Worm (Caenorhabditis elegans): ENCODE measurements around the gene F20D12.7.

F20D12.7 gene

DNA sequence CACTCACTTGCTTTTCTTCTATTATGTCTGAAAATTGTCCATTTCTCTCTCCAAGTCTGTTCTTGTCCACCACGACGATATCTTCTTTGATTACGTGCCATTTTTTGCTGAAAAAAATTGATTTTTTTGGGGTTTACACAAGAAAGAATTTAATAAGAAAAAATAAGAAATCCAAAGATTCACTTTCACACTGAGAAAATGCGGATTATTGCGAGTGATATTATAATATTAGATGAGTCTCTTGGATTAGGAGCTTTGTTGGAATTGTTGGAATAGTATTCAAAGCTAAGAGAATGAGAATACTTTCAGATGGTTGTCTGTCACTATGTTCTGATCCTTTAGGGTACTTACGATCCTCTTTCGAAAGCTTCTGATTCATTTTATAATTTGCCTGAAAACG lies at the start of gene F20D12.7:
Gene F20D12.7, minus strand, starts transcription at position 101 of the 400 bp plus-strand sequence.
- no peak for TF ChIP-seq unc-62 (GFP tag; optimal IDR thresholded peaks at IDR 0.05)

DNA sequence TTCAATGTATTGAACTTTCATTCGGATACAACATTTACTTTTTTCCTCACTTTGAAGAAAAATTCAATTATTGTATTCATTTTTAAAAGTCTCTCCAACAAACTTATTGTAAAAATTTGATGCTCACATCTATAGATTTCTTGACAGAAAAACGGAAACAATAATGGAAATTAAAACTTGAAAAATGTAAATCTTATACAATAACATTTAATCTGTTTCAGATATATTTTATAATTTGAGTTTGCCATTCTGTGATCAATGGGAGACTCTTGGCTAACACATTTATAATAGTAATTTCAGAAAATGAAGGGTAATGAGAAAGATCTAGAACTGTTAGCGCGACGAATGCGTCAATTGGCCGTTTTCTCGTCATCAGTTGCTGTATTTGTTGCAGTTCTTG lies 49.7 kb upstream of the F20D12.7 start, which contains the start of gene col-115:
Gene col-115, plus strand, starts transcription at position 301 of the 400 bp plus-strand sequence.
- TF ChIP-seq unc-62 (GFP tag; optimal IDR thresholded peaks at IDR 0.05) = no peak

- no peak for TF ChIP-seq unc-62 (GFP tag; optimal IDR thresholded peaks at IDR 0.05)
Measured at ce11 chrIV:7987083-7987482, 48.3 kb upstream of the F20D12.7 start, which contains the start of gene mec-17. mec-17 (minus strand) TSS chrIV:7987183.

ce11 chrIV:7985737-7986136 lies 47.0 kb upstream of the F20D12.7 start:
- TF ChIP-seq unc-62 (GFP tag; optimal IDR thresholded peaks at IDR 0.05) = no peak

- no peak for TF ChIP-seq unc-62 (GFP tag; optimal IDR thresholded peaks at IDR 0.05)
Measured at ce11 chrIV:7983728-7984346, 45.1 kb upstream of the F20D12.7 start.

ce11 chrIV:7983021-7983420 lies 44.3 kb upstream of the F20D12.7 start:
- TF ChIP-seq unc-62 (GFP tag; optimal IDR thresholded peaks at IDR 0.05) = no peak

ce11 chrIV:7982024-7982576 lies 43.4 kb upstream of the F20D12.7 start, which contains the start of gene arf-5:
arf-5 (plus strand) TSS chrIV:7982526.
- no peak for TF ChIP-seq unc-62 (GFP tag; optimal IDR thresholded peaks at IDR 0.05)

ce11 chrIV:7979588-7979987 lies 40.9 kb upstream of the F20D12.7 start, which contains the start of gene unc-24:
unc-24 (plus strand) TSS chrIV:7979870.
- no peak for TF ChIP-seq unc-62 (GFP tag; optimal IDR thresholded peaks at IDR 0.05)

DNA sequence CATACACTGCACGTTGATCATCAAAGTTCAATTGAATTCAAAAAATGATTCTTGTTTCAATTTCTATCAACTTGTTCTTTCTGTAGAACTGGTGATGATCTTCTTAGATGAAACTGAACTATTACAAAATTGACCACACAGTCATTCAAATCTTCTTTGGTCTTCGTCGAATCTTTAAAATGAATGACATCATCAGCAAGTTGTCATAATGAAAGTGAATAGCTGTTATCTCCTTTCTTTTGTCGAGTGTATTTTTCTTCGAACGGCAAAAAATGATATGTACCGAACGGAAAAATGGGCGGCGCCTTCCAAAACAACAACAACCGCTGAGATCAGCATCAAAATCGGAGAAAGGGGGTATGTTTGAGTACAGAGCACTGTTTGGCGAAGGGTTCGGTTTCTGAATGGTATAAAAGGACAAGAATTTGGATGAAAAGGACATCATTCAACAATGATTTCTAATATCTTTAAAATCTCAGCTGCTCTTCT lies 38.8 kb upstream of the F20D12.7 start, which contains the start of gene ora-1:
Gene ora-1, plus strand, starts transcription at position 439 of the 489 bp plus-strand sequence.
- TF ChIP-seq unc-62 (GFP tag; optimal IDR thresholded peaks at IDR 0.05) = no peak

ce11 chrIV:7976210-7976609 lies 37.5 kb upstream of the F20D12.7 start, which contains the start of gene F57H12.6:
F57H12.6 (minus strand) TSS chrIV:7976310.
- TF ChIP-seq unc-62 (GFP tag; optimal IDR thresholded peaks at IDR 0.05) = no peak

- TF ChIP-seq unc-62 (GFP tag; optimal IDR thresholded peaks at IDR 0.05) = no peak
Measured at ce11 chrIV:7967006-7967405, 28.3 kb upstream of the F20D12.7 start, which contains the start of gene F57H12.5. F57H12.5 (plus strand) TSS chrIV:7967306.

- no peak for TF ChIP-seq unc-62 (GFP tag; optimal IDR thresholded peaks at IDR 0.05)
Measured at ce11 chrIV:7961889-7962342, 23.2 kb upstream of the F20D12.7 start.

DNA sequence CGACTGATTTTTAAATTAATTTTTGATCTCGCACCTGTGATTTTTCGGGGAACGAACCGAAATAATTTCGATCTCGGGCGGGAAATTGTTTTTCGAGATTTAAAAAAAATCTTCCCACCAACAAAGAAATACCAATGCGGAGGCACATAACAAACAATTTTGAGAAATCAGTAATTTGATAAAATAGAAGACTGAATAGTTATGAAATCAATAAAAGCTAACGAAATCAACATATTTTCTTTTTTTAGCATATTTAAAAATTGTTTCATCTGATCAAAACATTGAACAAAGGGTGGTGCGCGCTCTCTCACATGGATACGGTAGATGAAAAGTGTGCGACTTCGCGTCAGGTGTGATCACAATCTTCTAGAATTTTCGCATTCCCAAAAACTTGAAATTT lies 19.4 kb upstream of the F20D12.7 start:
- no peak for TF ChIP-seq unc-62 (GFP tag; optimal IDR thresholded peaks at IDR 0.05)

ce11 chrIV:7957504-7957903 lies 18.8 kb upstream of the F20D12.7 start, which contains the start of gene frpr-10:
frpr-10 (plus strand) TSS chrIV:7957804.
- TF ChIP-seq unc-62 (GFP tag; optimal IDR thresholded peaks at IDR 0.05) = no peak

DNA sequence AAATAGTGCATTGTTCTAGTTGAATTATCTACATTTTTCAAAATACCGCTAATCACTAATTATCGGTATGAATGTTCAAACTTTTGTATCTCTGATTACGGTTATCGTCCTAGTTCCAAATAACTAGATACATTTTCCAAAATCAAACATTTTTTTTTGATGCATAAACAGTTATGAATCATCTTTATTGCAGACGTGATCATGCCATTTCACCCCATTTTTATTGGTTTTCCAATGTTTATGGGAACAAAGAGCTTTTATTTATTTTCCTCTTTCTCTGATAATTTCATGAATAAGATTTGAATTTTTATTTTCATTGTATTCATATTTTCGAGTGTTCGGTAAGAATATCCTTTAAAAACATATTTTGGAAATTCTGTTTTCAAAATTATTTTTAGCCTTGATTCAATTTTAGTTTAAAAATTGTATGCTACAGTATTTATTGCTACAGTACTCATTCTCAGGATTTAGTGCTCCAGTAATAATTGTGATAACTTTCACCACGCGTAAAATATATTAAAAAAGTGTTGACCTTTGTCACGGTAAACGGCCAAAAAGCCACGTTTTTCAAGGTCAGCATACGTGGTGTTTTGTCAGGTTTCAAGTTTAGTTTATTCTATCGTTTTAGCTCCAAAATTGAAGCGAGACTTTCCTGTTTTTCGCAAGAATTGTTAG lies 18.0 kb upstream of the F20D12.7 start, which contains the start of gene csr-1:
Gene csr-1, plus strand, starts transcription at position 625 of the 675 bp plus-strand sequence.
- TF ChIP-seq unc-62 (GFP tag; optimal IDR thresholded peaks at IDR 0.05) = no peak

DNA sequence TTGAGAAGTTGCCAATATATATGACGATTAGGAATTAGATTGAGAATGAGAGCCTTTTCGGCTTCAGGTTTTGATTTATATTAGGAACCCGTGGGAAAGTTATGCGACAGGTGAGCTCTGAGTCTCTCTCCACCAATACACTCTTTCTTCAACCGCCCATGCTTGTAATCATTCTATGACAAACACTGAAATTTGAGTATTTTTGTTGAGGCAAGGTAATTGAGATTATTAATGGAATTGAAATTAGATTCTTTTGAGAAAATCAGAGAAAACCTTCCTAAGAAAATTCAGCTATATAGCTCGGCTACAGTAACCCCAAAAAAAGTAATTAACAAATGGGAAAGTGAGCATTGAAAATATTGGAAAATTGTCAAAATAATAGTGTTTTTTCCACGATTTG lies 17.1 kb upstream of the F20D12.7 start, which contains the start of gene ceh-19:
Gene ceh-19, minus strand, starts transcription at position 101 of the 400 bp plus-strand sequence.
- no peak for TF ChIP-seq unc-62 (GFP tag; optimal IDR thresholded peaks at IDR 0.05)

Data from whole organism, dauer.